Fruit fly (Drosophila melanogaster): ENCODE results near the gene Burs.

Gene Burs

dm6 chr3R:21782295-21782922 is 13.1 kb downstream of the Burs start, which contains the start of gene tsl:
Gene tsl, minus strand, starts transcription at chr3R:21782536.
- TF ChIP-seq EcR (GFP tag; optimal IDR thresholded peaks at IDR 0.05) (peak; percentile 32 to 93), usp (GFP tag; optimal IDR thresholded peaks at IDR 0.05) (no peak), Dll (optimal IDR thresholded peaks at IDR 0.05) (peak; percentile 14)

dm6 chr3R:21790392-21790791 is 21.1 kb downstream of the Burs start:
- no peak for TF ChIP-seq psq (optimal IDR thresholded peaks at IDR 0.05)
- no peak for TF ChIP-seq usp (GFP tag; optimal IDR thresholded peaks at IDR 0.05)
- TF ChIP-seq EcR (GFP tag; optimal IDR thresholded peaks at IDR 0.05): no peak

dm6 chr3R:21793760-21794159 is 24.4 kb downstream of the Burs start:
- TF ChIP-seq Dll (optimal IDR thresholded peaks at IDR 0.05) (no peak), pan (optimal IDR thresholded peaks at IDR 0.05) (no peak), psq (optimal IDR thresholded peaks at IDR 0.05) (no peak), usp (GFP tag; optimal IDR thresholded peaks at IDR 0.05) (no peak), CG8478 (optimal IDR thresholded peaks at IDR 0.05) (no peak), EcR (GFP tag; optimal IDR thresholded peaks at IDR 0.05) (no peak)

dm6 chr3R:21807264-21807663 is 37.9 kb downstream of the Burs start:
- TF ChIP-seq usp (GFP tag; optimal IDR thresholded peaks at IDR 0.05) (no peak), Dll (optimal IDR thresholded peaks at IDR 0.05) (no peak), CG8478 (optimal IDR thresholded peaks at IDR 0.05) (no peak), EcR (GFP tag; optimal IDR thresholded peaks at IDR 0.05) (no peak), pan (optimal IDR thresholded peaks at IDR 0.05) (no peak), psq (optimal IDR thresholded peaks at IDR 0.05) (no peak)

DNA sequence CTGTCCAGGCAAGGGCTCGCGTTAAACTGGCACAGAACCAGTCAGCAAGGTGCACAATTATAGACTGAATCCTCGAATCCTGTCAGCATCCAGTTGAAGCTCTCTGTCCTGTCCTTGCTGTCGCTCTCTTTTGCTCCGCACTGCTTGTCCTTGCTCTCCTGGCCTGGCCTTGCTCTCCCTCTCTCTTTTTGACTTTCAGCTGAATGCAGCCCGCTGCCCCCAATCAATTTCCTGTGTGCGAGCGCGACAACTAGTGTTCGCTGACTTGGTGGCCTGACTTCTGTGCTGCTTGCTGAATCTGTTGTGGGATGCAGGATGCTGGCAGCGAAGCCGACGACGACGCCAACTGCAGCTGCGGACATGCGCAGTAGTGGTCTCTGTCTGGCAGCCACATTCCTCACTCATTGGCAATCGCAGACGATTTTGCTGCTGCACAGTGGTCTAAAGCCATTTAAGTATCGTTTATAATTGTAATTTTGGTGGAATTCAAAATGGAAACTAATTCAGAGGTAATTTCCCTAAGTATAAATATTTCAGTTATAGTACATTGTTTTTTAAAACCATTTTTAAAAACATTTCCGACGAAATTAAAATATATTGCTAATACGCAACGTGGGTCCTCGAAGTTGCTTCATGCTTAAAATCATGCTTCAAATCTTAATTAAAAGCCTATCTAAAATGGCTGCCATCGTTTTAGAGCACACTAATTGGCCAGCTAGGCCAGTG is 39.5 kb downstream of the Burs start:
- TF ChIP-seq Dll (optimal IDR thresholded peaks at IDR 0.05) (no peak), CG8478 (optimal IDR thresholded peaks at IDR 0.05) (no peak), psq (optimal IDR thresholded peaks at IDR 0.05) (no peak)

Data from whole organism.